Worm (Caenorhabditis elegans) whole organism, L4/young adult: ENCODE measurements around the gene nhr-156.

Experiments
- W03F9.2 ChIP-seq: fragments of 150-350 bp; optimal IDR thresholded peaks from 2 replicates; lab custom pipeline; 2014; ENCODE audit warnings: missing biosample characterization, missing genetic modification characterization
- him-1 ChIP-seq: sonication (generic microtip); optimal IDR thresholded peaks from 2 replicates; lab custom pipeline; 2016; ENCODE audit warnings: missing genotype, missing genetic modification reagents, missing genetic modification characterization, missing compliant biosample characterization

- TF ChIP-seq him-1 (tag; lab: Kevin White, UChicago): no peak
- no peak for TF ChIP-seq W03F9.2 (tag; lab: Kevin White, UChicago)
Observed at ce11 chrV:3903424-3903823, 2.5 kb upstream of the nhr-156 start.
